Fruit fly (Drosophila melanogaster) Kc167 (cell line): ENCODE results near the gene CG14655.

Experiments used
- Myc ChIP-seq: fragments of >200 bp; optimal IDR thresholded peaks from 2 replicates; lab custom pipeline; 2017; ENCODE audit warnings: missing external identifiers
- Sin3A ChIP-seq: fragments of >200 bp; optimal IDR thresholded peaks from 2 replicates; lab custom pipeline; 2018; ENCODE audit warnings: missing external identifiers
- h ChIP-seq: fragments of >200 bp; optimal IDR thresholded peaks from 3 replicates; lab custom pipeline; 2018; ENCODE audit warnings: missing external identifiers
- insv ChIP-seq: fragments of >200 bp; optimal IDR thresholded peaks from 3 replicates; lab custom pipeline; 2018; ENCODE audit warnings: missing external identifiers
- psq ChIP-seq: fragments of >200 bp; optimal IDR thresholded peaks from 2 replicates; lab custom pipeline; 2017; ENCODE audit warnings: missing external identifiers
- ttk ChIP-seq: sonication (Bioruptor generic); optimal IDR thresholded peaks from 2 replicates; lab custom pipeline; 2017; ENCODE audit warnings: missing external identifiers

The CG14655 gene

DNA sequence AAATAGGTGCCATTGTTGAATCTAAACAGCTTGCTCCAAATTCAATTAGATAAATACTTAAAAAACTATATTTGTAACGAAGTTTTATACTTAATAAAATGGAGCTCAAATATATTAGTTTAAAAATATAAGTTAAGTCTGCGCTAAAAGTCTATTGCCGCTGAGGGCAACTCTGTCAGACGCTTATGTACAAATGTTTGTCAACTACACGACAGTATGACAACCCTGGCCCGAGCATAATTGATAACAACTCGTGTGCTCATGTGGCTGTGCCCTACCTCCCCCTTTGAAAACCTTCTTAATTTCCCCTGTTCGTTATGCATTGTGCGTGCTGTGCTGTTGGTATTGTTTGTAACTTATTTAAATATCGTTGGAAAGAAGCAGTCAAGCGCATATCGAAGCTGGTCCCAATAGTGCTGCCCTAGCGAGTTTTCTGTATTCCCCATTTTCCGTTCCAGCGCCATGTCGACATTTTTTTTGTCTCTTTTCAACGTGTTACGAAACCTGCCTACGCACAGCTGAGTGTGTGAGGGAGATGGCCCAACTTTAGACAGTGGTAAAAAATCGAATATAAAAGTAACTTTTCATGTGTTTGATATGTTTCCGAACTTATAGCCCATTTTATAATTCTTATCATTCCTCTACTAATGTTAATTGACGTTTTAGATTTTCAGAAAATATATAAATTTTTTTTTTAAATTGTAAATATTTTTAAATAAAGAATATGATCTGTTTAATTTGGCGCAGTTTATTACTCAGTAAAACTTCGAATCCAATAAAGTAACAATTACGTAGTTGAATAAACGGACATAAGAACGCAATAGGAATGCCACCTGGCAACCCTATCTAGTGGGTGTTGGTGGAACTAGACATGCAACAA lies 25.0 kb upstream of the CG14655 start:
- TF ChIP-seq h (lab: Kevin White, UChicago) (no peak), Sin3A (no peak), psq (lab: Kevin White, UChicago) (no peak), ttk (lab: Kevin White, UChicago) (no peak), Myc (lab: Kevin White, UChicago) (no peak), insv (lab: Kevin White, UChicago) (no peak)

DNA sequence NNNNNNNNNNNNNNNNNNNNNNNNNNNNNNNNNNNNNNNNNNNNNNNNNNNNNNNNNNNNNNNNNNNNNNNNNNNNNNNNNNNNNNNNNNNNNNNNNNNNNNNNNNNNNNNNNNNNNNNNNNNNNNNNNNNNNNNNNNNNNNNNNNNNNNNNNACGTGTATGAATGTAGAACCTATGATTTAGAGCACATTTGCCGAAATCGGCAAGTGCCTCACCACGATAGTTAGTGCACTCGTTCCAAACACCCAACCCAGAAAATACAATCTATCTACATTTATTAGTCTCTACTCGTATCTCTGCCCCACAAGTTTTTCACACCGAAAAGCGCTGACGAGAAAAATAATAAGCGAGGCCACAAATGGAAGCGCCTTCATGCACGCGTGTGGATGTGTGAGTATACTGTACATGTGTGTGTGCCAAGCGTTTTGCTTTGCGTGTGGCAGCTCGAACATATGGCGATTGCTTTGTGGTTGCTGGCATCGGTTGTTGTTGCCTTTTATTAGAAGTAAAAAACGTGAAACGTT lies 24.1 kb upstream of the CG14655 start:
- TF ChIP-seq psq (lab: Kevin White, UChicago) (peak; percentile 11), ttk (lab: Kevin White, UChicago) (no peak)

DNA sequence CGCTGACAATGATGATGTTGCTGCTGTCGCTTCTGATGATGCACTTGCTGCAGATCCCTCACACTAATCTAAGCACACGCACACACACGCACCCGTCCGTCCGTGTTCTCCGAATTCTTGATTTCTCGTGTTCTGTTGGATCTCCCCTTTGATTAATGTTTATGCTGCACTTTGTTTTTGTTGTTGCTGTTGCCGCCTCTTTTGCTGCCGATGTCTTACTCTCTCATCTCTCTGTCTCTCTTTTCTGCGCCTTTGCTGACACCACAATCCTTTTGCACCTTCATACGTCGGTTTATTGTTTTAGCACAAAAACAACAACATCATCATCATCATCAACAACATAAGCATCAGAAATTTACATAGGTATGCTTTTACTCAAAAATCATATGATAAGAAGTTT lies 17.9 kb upstream of the CG14655 start:
- TF ChIP-seq psq (lab: Kevin White, UChicago), result no peak
- no peak for TF ChIP-seq insv (lab: Kevin White, UChicago)
- TF ChIP-seq ttk (lab: Kevin White, UChicago), result no peak
- TF ChIP-seq Myc (lab: Kevin White, UChicago), result no peak
- no peak for TF ChIP-seq h (lab: Kevin White, UChicago)
- no peak for TF ChIP-seq Sin3A

DNA sequence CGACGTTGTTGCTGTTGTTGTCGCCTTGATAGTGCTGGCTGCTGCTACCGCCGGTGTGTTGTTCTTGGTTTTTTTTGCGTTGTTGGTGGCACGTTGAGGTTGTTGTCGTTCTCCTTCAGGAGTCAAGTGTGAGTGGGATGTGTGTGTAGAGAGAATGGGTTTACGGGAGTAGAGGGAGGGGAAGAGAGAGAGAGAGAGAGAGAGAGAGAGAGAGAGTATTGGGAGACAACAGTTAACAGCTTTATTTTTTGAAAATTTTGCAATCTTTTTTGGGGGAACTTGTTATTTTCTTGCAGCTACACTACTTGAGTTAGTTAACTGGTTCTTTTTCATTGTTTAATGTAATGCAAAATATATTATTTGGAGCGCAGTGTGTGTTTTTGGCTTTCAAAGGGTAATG lies 17.5 kb upstream of the CG14655 start:
- TF ChIP-seq ttk (lab: Kevin White, UChicago) (no peak), Sin3A (no peak), h (lab: Kevin White, UChicago) (no peak), psq (lab: Kevin White, UChicago) (no peak), insv (lab: Kevin White, UChicago) (no peak), Myc (lab: Kevin White, UChicago) (no peak)

DNA sequence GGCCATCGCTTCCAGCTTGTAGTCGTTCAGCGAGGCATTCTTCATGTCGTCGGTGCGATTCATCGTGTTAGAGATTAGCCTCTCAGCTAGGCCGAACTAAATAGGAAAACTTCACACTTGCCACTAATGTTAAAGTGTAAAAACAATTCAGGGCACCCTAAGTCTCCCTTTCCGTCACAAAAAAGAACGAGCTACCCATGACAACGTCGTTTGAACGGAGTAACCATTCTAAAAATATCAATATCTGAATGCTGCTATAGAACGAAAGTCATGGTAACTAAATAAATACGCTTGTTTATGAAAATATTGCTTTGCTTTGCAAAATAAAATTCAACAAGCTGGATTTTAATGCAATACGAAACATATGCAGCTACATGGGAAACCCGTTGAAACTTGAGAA lies 4.5 kb upstream of the CG14655 start, which contains the start of gene Ccdc39:
TSS of gene Ccdc39 (minus strand) at position 101 of the 400 bp plus-strand sequence.
- TF ChIP-seq psq (lab: Kevin White, UChicago), result no peak
- no peak for TF ChIP-seq ttk (lab: Kevin White, UChicago)
- TF ChIP-seq insv (lab: Kevin White, UChicago), result no peak
- no peak for TF ChIP-seq h (lab: Kevin White, UChicago)
- no peak for TF ChIP-seq Myc (lab: Kevin White, UChicago)
- TF ChIP-seq Sin3A, result no peak

DNA sequence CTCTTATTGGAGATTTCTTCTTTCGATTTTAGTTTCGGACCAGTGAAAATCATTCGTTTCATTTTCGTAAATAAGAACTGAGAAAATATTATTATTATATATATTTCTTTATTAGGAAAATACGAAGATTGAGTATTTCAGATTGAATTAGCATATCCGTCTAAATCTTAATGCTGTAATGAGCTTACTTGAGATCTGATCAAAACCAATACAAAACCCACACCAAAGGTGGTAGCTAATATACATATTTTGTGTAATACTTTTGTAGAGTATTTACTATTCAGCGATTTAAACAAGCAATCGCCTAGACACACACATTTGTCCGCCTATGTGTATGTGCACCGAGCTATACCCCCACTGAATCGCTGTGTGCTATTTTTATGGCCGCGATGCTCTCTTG lies 619 bp upstream of the CG14655 start:
- TF ChIP-seq h (lab: Kevin White, UChicago) (no peak), Sin3A (no peak), insv (lab: Kevin White, UChicago) (no peak), psq (lab: Kevin White, UChicago) (no peak), Myc (lab: Kevin White, UChicago) (no peak), ttk (lab: Kevin White, UChicago) (no peak)

DNA sequence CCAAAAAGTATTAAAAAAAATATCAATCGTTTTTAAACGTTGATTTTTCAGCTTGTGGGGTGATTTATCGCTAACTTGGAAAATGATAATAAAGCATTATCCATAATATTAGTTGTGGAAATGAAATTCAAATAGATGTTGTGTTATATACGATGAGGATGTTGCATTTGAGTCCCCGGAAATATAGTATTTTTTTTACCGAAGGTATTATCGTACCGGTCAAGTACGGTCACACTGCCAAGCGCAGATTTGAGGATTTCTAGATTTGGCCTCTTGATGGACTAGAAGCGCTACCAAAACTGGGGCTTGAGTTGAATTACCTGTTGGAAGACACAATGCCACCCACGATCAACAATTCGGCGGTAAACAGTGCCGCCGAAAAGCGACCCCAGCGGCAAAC lies 4.7 kb downstream of the CG14655 start:
- TF ChIP-seq ttk (lab: Kevin White, UChicago), result no peak
- TF ChIP-seq Sin3A, result no peak
- no peak for TF ChIP-seq psq (lab: Kevin White, UChicago)
- TF ChIP-seq h (lab: Kevin White, UChicago), result no peak
- no peak for TF ChIP-seq Myc (lab: Kevin White, UChicago)
- TF ChIP-seq insv (lab: Kevin White, UChicago), result no peak

DNA sequence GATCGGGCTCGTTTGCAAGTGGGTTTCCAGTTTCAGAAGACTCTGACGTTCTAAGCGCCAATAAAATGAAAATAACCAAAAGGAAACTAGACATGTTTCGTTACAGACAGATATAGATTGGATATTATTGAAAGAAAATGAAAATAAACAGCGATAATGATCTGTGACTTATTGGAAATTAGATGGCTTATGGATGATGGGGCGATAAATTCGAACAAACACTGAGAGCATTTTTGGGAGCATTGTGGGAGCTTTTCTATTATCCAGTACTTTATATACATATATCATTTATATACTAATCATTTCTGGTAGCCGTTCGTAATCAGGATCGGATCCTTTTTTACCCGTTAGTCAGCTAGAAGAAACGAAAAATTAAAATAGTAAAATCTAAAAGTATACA lies 5.1 kb downstream of the CG14655 start, which contains the start of gene CG44088:
TSS of gene CG44088 (minus strand) at position 101 of the 400 bp plus-strand sequence.
- no peak for TF ChIP-seq insv (lab: Kevin White, UChicago)
- no peak for TF ChIP-seq Myc (lab: Kevin White, UChicago)
- no peak for TF ChIP-seq ttk (lab: Kevin White, UChicago)
- no peak for TF ChIP-seq Sin3A
- TF ChIP-seq h (lab: Kevin White, UChicago), result no peak
- no peak for TF ChIP-seq psq (lab: Kevin White, UChicago)

DNA sequence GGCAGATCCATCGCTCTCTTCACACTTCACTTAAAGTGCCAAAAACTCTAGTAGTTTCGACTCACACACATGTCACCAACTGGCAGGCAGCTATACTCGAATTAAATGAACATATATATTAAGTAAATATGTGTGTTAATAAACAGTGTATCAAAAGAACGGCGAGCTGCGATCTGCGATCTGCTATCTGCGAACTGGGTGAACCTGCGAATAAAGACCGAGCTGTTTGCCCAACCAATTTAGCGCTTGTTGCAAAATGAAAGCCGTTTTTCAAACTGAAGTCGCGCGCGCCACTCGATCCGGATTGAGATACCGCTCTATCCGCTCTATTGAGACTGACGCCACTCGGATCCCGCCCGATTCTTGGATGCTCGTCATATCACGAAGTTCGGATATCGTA lies 7.0 kb downstream of the CG14655 start, which contains the start of gene CG44098:
TSS of gene CG44098 (minus strand) at position 101 of the 400 bp plus-strand sequence.
- TF ChIP-seq ttk (lab: Kevin White, UChicago), result no peak
- TF ChIP-seq insv (lab: Kevin White, UChicago), result no peak
- TF ChIP-seq Myc (lab: Kevin White, UChicago), result no peak
- TF ChIP-seq Sin3A, result no peak
- no peak for TF ChIP-seq h (lab: Kevin White, UChicago)

DNA sequence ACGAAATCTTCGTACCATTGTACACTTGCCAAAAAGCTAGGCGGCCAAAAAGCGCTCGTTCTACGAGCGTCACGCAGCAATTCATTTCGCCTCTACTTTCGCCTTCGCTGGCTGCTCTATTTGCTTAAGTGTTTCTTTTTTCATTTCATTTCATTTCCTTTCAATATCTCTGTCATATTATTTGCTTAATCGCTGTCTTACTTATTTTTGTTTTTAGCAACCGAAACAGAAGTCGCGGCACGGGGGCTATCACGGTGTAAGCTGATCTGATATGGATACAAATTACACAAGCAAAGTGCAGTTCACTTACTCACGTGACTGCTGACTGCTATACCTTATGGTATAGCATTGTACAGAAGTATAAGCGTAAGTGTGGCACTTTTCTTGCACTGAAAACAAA lies 8.8 kb downstream of the CG14655 start:
- TF ChIP-seq ttk (lab: Kevin White, UChicago), result no peak
- TF ChIP-seq Myc (lab: Kevin White, UChicago), result no peak
- TF ChIP-seq insv (lab: Kevin White, UChicago), result no peak
- no peak for TF ChIP-seq Sin3A
- TF ChIP-seq h (lab: Kevin White, UChicago), result no peak

DNA sequence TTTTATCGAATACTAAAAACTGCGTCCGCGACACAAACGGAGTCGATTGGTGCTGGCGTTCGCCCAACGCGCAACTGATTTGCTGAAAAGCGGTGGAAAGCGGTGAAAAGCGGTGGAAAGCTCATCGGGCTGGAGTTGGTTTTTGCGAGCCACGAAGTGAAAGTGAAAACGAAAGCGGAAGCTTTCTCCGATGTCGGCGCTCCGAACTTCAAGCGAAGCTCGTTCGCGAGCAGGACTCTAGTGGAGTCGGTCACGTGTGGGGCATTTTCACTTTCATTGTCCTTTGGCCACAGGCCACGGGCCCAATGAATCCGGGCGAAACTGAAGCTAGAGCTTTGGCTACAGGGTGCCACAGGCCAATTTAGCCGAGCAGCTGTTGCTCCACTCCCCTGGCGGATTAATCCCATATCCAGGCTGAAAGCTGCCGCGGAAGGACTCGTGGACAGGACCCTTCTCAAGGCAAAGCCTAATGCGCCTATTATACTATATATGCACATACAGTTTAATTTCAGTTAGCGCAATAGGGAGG lies 11.3 kb downstream of the CG14655 start:
- TF ChIP-seq ttk (lab: Kevin White, UChicago) (no peak), Myc (lab: Kevin White, UChicago) (no peak), h (lab: Kevin White, UChicago) (no peak), psq (lab: Kevin White, UChicago) (no peak)

DNA sequence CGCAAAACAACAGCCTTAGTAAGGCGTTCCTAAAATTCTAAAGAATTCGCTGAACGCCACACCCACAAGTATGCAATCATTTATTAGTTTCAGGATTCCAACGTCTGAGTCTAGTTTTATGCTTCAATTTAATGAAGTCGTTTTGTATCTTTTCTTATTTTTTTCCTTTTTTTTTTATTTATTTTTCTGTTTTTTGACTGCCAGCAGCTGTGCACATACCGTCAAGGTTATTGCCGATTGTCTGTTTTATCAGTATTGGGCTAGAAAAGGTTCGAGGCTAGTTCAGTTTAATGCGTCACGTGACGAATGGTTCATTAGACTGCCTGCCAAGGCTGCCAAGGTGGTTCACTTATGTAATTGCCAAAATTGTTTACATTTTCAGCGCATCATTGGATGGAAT lies 18.7 kb downstream of the CG14655 start:
- no peak for TF ChIP-seq Myc (lab: Kevin White, UChicago)
- no peak for TF ChIP-seq psq (lab: Kevin White, UChicago)
- no peak for TF ChIP-seq Sin3A
- TF ChIP-seq insv (lab: Kevin White, UChicago), result no peak
- no peak for TF ChIP-seq ttk (lab: Kevin White, UChicago)
- no peak for TF ChIP-seq h (lab: Kevin White, UChicago)
